Worm (Caenorhabditis elegans): ENCODE data around the gene C06A1.6.

ce11 chrII:10533985-10534384 is 30.5 kb downstream of the C06A1.6 start:
- no peak for TF ChIP-seq him-1 (tag; optimal IDR thresholded peaks at IDR 0.05)
- no peak for TF ChIP-seq dao-5 (tag; optimal IDR thresholded peaks at IDR 0.05)
